Fruit fly (Drosophila melanogaster) whole organism, prepupa: ENCODE measurements around the gene Rsph9.

Experiments used
- CG10669 ChIP-seq: fragments of 200-800 bp; sonication (Bioruptor generic); optimal IDR thresholded peaks from 3 replicates; lab custom pipeline; 2018; ENCODE audit warnings: missing biosample characterization, mild to moderate bottlenecking, missing genetic modification characterization, moderate library complexity
- CG11294 ChIP-seq: fragments of 200-800 bp; sonication (Bioruptor generic); IDR thresholded peaks from 2 replicates; pipeline ENCODE4 v1.3.6; 2022; ENCODE audit warnings: missing biosample characterization, missing genetic modification characterization
- CG15336 ChIP-seq: fragments of 200-800 bp; sonication (Bioruptor generic); IDR thresholded peaks from 2 replicates; pipeline ENCODE4 v1.3.6; 2022; ENCODE audit warnings: missing biosample characterization, missing genetic modification characterization
- CG16779 ChIP-seq: fragments of 200-800 bp; sonication (Bioruptor generic); optimal IDR thresholded peaks from 3 replicates; lab custom pipeline; 2017; ENCODE audit warnings: missing biosample characterization, mild to moderate bottlenecking, missing genetic modification characterization
- CG7368 ChIP-seq: fragments of 200-800 bp; sonication (Bioruptor generic); optimal IDR thresholded peaks from 3 replicates; lab custom pipeline; 2016; ENCODE audit warnings: missing biosample characterization, missing genetic modification characterization
- CG8119 ChIP-seq: fragments of 200-800 bp; sonication (Bioruptor generic); IDR thresholded peaks from 3 replicates; pipeline ENCODE4 v1.3.6; 2022; ENCODE audit warnings: missing biosample characterization, missing genetic modification characterization
- OdsH ChIP-seq: fragments of 200-800 bp; sonication (Bioruptor generic); optimal IDR thresholded peaks from 3 replicates; lab custom pipeline; 2016; ENCODE audit warnings: missing biosample characterization, missing genetic modification characterization
- Sox14 ChIP-seq: fragments of 200-800 bp; sonication (Bioruptor generic); optimal IDR thresholded peaks from 3 replicates; lab custom pipeline; 2016; ENCODE audit warnings: missing biosample characterization, missing genetic modification characterization
- dac ChIP-seq: fragments of 200-800 bp; sonication (Bioruptor generic); optimal IDR thresholded peaks from 2 replicates; lab custom pipeline; 2017; ENCODE audit warnings: missing biosample characterization, mild to moderate bottlenecking, missing genetic modification characterization
- dsx ChIP-seq: fragments of 200-800 bp; optimal IDR thresholded peaks from 3 replicates; lab custom pipeline; 2019; ENCODE audit warnings: missing biosample characterization, mild to moderate bottlenecking, missing genetic modification characterization, moderate library complexity; ENCODE audit not compliant: poor library complexity, severe bottlenecking
- eg ChIP-seq: fragments of 200-800 bp; sonication (Bioruptor generic); IDR thresholded peaks from 3 replicates; pipeline ENCODE4 v1.3.6; 2022; ENCODE audit warnings: missing biosample characterization, missing genetic modification characterization
- fd59A ChIP-seq: fragments of 200-800 bp; sonication (Bioruptor generic); optimal IDR thresholded peaks from 2 replicates; lab custom pipeline; 2017; ENCODE audit warnings: missing biosample characterization, mild to moderate bottlenecking, missing genetic modification characterization, missing genetic modification reagents
- salr ChIP-seq, 2 experiments: fragments of 200-800 bp; sonication (Bioruptor generic); optimal IDR thresholded peaks; 3 replicates each; lab custom pipeline; 2016 to 2018; ENCODE audit warnings: missing biosample characterization in 2 of 2, missing genetic modification characterization in 2 of 2, mild to moderate bottlenecking in 1 of 2

DNA sequence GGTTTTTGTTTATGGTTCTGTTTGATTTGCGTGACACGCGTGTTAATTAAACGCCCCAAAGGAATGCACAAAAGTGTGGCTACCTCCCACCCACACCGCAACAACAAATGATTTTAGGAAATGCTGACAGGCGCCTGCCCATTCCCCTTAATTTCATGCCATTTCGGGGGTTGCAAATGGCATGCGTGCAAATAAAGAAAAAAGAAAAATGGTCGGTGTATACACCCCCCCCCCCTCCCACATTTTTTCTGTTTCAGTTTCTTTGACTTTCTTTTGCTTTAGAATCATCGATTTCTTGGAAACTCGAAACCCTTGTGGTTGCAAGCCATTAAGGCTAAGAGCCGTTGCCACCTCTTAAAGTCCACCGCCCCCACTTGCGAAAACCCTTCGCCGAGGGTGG, 31.4 kb downstream of the Rsph9 start:
- TF ChIP-seq CG11294 = no peak
- TF ChIP-seq eg (GFP tag; lab: Robert Waterston, UW) = no peak
- peak; percentile 15 for TF ChIP-seq CG10669 (GFP tag; lab: Kevin White, UChicago)
- TF ChIP-seq CG7368 = no peak
- TF ChIP-seq Sox14 (GFP tag; lab: Kevin White, UChicago) = no peak
- TF ChIP-seq dac (GFP tag; lab: Kevin White, UChicago) = no peak
- no peak for TF ChIP-seq CG16779 (tag; lab: Kevin White, UChicago)
- TF ChIP-seq CG15336 (GFP tag; lab: Robert Waterston, UW) = peak; percentile 27; the same call in 1 of the 2 replicates
- no peak for TF ChIP-seq fd59A (GFP tag; lab: Kevin White, UChicago)
- TF ChIP-seq salr (GFP tag; optimal IDR thresholded peaks at IDR 0.05; lab: Kevin White, UChicago) = no peak
- no peak for TF ChIP-seq dsx (GFP tag; lab: Kevin White, UChicago)
- no peak for TF ChIP-seq OdsH (GFP tag; lab: Kevin White, UChicago)
- TF ChIP-seq CG8119 = no peak
